Worm (Caenorhabditis elegans): ENCODE results near the gene ZC376.8.

- TF ChIP-seq ztf-16 (tag; optimal IDR thresholded peaks at IDR 0.05) (no peak), unc-55 (GFP tag; optimal IDR thresholded peaks at IDR 0.05) (no peak), fkh-10 (GFP tag; optimal IDR thresholded peaks at IDR 0.05) (no peak), elt-4 (tag; optimal IDR thresholded peaks at IDR 0.05) (no peak), hlh-13 (GFP tag; optimal IDR thresholded peaks at IDR 0.05) (no peak), nfya-1 (tag; optimal IDR thresholded peaks at IDR 0.05) (no peak), ceh-48 (tag; optimal IDR thresholded peaks at IDR 0.05) (no peak), nhr-11 (tag; optimal IDR thresholded peaks at IDR 0.05) (no peak), sox-4 (tag; optimal IDR thresholded peaks at IDR 0.05) (no peak), ama-1 (optimal IDR thresholded peaks at IDR 0.05) (no peak), ceh-22 (tag; optimal IDR thresholded peaks at IDR 0.05) (no peak), tbx-2 (tag; optimal IDR thresholded peaks at IDR 0.05) (no peak)
These were observed 14.3 kb upstream of the ZC376.8 start for ce11 chrV:14165745-14166144.
